Fruit fly (Drosophila melanogaster) whole organism, embryonic: ENCODE data around the gene CG43131.

ENCODE experiments used
- Atf3 ChIP-seq: fragments of 200-800 bp; sonication (Bioruptor generic); optimal IDR thresholded peaks from 3 replicates; lab custom pipeline; 2016; ENCODE audit warnings: missing biosample characterization, missing genetic modification characterization
- Bdp1 ChIP-seq: fragments of 200-800 bp; sonication (Bioruptor generic); optimal IDR thresholded peaks from 3 replicates; lab custom pipeline; 2016; ENCODE audit warnings: missing biosample characterization, missing genetic modification characterization
- C15 ChIP-seq: fragments of 200-800 bp; sonication (Bioruptor generic); IDR thresholded peaks from 3 replicates; pipeline ENCODE4 v1.3.6; 2022; ENCODE audit warnings: missing biosample characterization, missing genetic modification characterization
- CG10267 ChIP-seq: fragments of 200-800 bp; sonication (Bioruptor generic); optimal IDR thresholded peaks from 2 replicates; lab custom pipeline; 2018; ENCODE audit warnings: missing biosample characterization, mild to moderate bottlenecking, missing genetic modification characterization, moderate library complexity
- CG10274 ChIP-seq: fragments of 200-800 bp; sonication (Bioruptor generic); optimal IDR thresholded peaks from 3 replicates; lab custom pipeline; 2017; ENCODE audit warnings: missing biosample characterization, mild to moderate bottlenecking, missing genetic modification characterization
- CG10565 ChIP-seq: fragments of 200-800 bp; sonication (Bioruptor generic); optimal IDR thresholded peaks from 3 replicates; lab custom pipeline; 2016; ENCODE audit warnings: missing biosample characterization, mild to moderate bottlenecking, missing genetic modification characterization
- CG11560 ChIP-seq: fragments of 200-800 bp; sonication (Bioruptor generic); IDR thresholded peaks from 3 replicates; pipeline ENCODE4 v1.3.6; 2022; ENCODE audit warnings: missing biosample characterization, missing genetic modification characterization
- CG11696 ChIP-seq: fragments of 200-800 bp; sonication (Bioruptor generic); IDR thresholded peaks from 2 replicates; pipeline ENCODE4 v1.3.6; 2022; ENCODE audit warnings: missing biosample characterization, missing genetic modification characterization
- CG12391 ChIP-seq: fragments of 200-800 bp; sonication (Bioruptor generic); optimal IDR thresholded peaks from 3 replicates; lab custom pipeline; 2018; ENCODE audit warnings: missing biosample characterization, mild to moderate bottlenecking, missing genetic modification characterization, moderate library complexity
- CG12659 ChIP-seq: fragments of 200-800 bp; sonication (Bioruptor generic); optimal IDR thresholded peaks from 3 replicates; lab custom pipeline; 2017; ENCODE audit warnings: mild to moderate bottlenecking, missing biosample characterization, missing genetic modification reagents, missing genetic modification characterization
- CG12769 ChIP-seq: fragments of 200-800 bp; sonication (Bioruptor generic); optimal IDR thresholded peaks from 2 replicates; lab custom pipeline; 2019; ENCODE audit warnings: missing biosample characterization, mild to moderate bottlenecking, missing genetic modification characterization, moderate library complexity
- CG17186 ChIP-seq: fragments of 200-800 bp; sonication (Bioruptor generic); optimal IDR thresholded peaks from 3 replicates; lab custom pipeline; 2017; ENCODE audit warnings: missing biosample characterization, missing genetic modification reagents, missing genetic modification characterization
- CG18262 ChIP-seq: fragments of 200-800 bp; optimal IDR thresholded peaks from 3 replicates; lab custom pipeline; 2019; ENCODE audit warnings: missing biosample characterization, mild to moderate bottlenecking, missing genetic modification characterization, moderate library complexity
- CG18764 ChIP-seq: fragments of 200-800 bp; sonication (Bioruptor generic); optimal IDR thresholded peaks from 3 replicates; lab custom pipeline; 2016; ENCODE audit warnings: missing biosample characterization, missing genetic modification characterization
- CG31365 ChIP-seq: fragments of 200-800 bp; sonication (Bioruptor generic); optimal IDR thresholded peaks from 2 replicates; lab custom pipeline; 2018; ENCODE audit warnings: missing biosample characterization, mild to moderate bottlenecking, missing genetic modification characterization
- CG3163 ChIP-seq: fragments of 200-800 bp; sonication (Bioruptor generic); optimal IDR thresholded peaks from 3 replicates; lab custom pipeline; 2016; ENCODE audit warnings: missing biosample characterization, missing genetic modification characterization
- CG3995 ChIP-seq: fragments of 200-800 bp; sonication (Bioruptor generic); optimal IDR thresholded peaks from 3 replicates; lab custom pipeline; 2016; ENCODE audit warnings: missing biosample characterization, missing genetic modification characterization
- CG4820 ChIP-seq: fragments of 200-800 bp; sonication (Bioruptor generic); optimal IDR thresholded peaks from 3 replicates; lab custom pipeline; 2016; ENCODE audit warnings: missing biosample characterization, missing genetic modification characterization
- CG5180 ChIP-seq: fragments of 200-800 bp; sonication (Bioruptor generic); optimal IDR thresholded peaks from 3 replicates; lab custom pipeline; 2017; ENCODE audit warnings: missing biosample characterization, missing genetic modification characterization, mild to moderate bottlenecking, moderate library complexity, missing genetic modification reagents
- CG6683 ChIP-seq: fragments of 200-800 bp; sonication (Bioruptor generic); optimal IDR thresholded peaks from 2 replicates; lab custom pipeline; 2017; ENCODE audit warnings: missing biosample characterization, mild to moderate bottlenecking, missing genetic modification characterization, missing genetic modification reagents
- CG6813 ChIP-seq: fragments of 200-800 bp; sonication (Bioruptor generic); optimal IDR thresholded peaks from 2 replicates; lab custom pipeline; 2017; ENCODE audit warnings: missing biosample characterization, missing genetic modification characterization, mild to moderate bottlenecking, moderate library complexity, missing genetic modification reagents
- CG8290 ChIP-seq, 3 experiments: fragments of 200-800 bp; sonication (Bioruptor generic); optimal IDR thresholded peaks; 2 replicates each; lab custom pipeline; 2016 to 2019; ENCODE audit warnings: missing biosample characterization in 3 of 3, missing genetic modification characterization in 3 of 3, mild to moderate bottlenecking in 2 of 3, moderate library complexity in 1 of 3
- CoRest ChIP-seq: fragments of 200-800 bp; sonication (Bioruptor generic); optimal IDR thresholded peaks from 3 replicates; lab custom pipeline; 2018; ENCODE audit warnings: missing biosample characterization, mild to moderate bottlenecking, missing genetic modification characterization, moderate library complexity
- Doc2 ChIP-seq: fragments of 200-800 bp; sonication (Bioruptor generic); IDR thresholded peaks from 2 replicates; pipeline ENCODE4 v1.3.6; 2022; ENCODE audit warnings: missing biosample characterization, missing genetic modification characterization
- Dp ChIP-seq: fragments of 200-800 bp; sonication (Bioruptor generic); optimal IDR thresholded peaks from 2 replicates; lab custom pipeline; 2018; ENCODE audit warnings: missing biosample characterization, mild to moderate bottlenecking, missing genetic modification characterization, moderate library complexity
- Hr51 ChIP-seq, 2 experiments: fragments of 200-800 bp; sonication (Bioruptor generic); optimal IDR thresholded peaks; 2 replicates in 1 of 2; 3 replicates in 1 of 2; lab custom pipeline; 2016 to 2018; ENCODE audit warnings: missing biosample characterization in 2 of 2, missing genetic modification characterization in 2 of 2, mild to moderate bottlenecking in 1 of 2, moderate library complexity in 1 of 2
- NC2α ChIP-seq: fragments of 200-800 bp; sonication (Bioruptor generic); optimal IDR thresholded peaks from 2 replicates; lab custom pipeline; 2016; ENCODE audit warnings: missing biosample characterization, missing genetic modification characterization
- NFAT ChIP-seq: fragments of 200-800 bp; sonication (Bioruptor generic); IDR thresholded peaks from 2 replicates; pipeline ENCODE4 v1.3.6; 2022; ENCODE audit warnings: missing biosample characterization, missing genetic modification characterization
- Neu2 ChIP-seq: fragments of 200-800 bp; sonication (Bioruptor generic); optimal IDR thresholded peaks from 3 replicates; lab custom pipeline; 2016; ENCODE audit warnings: missing biosample characterization, missing genetic modification characterization, borderline replicate concordance
- Oli ChIP-seq: fragments of 200-800 bp; sonication (Bioruptor generic); optimal IDR thresholded peaks from 2 replicates; lab custom pipeline; 2018; ENCODE audit warnings: missing biosample characterization, mild to moderate bottlenecking, missing genetic modification characterization, moderate library complexity
- Ravus ChIP-seq: fragments of 200-800 bp; sonication (Bioruptor generic); IDR thresholded peaks from 2 replicates; pipeline ENCODE4 v1.3.6; 2022; ENCODE audit warnings: missing biosample characterization, missing genetic modification characterization
- Trl ChIP-seq, 3 experiments: fragments of >200 bp in 2 of 3; fragments of 200-800 bp in 1 of 3; sonication (Bioruptor generic) in 1 of 3; optimal IDR thresholded peaks; 2 replicates in 1 of 3; 3 replicates in 2 of 3; lab custom pipeline; 2016 to 2017; ENCODE audit warnings: missing biosample characterization in 1 of 3, missing genetic modification characterization in 1 of 3
- amos ChIP-seq: fragments of 200-800 bp; sonication (Bioruptor generic); IDR thresholded peaks from 2 replicates; pipeline ENCODE4 v1.3.6; 2022; ENCODE audit warnings: missing biosample characterization, missing genetic modification characterization; ENCODE audit not compliant: partially characterized antibody
- ap ChIP-seq: fragments of 200-800 bp; sonication (Bioruptor generic); IDR thresholded peaks from 2 replicates; pipeline ENCODE4 v1.3.6; 2022; ENCODE audit warnings: missing biosample characterization, missing genetic modification characterization
- br ChIP-seq: fragments of >200 bp; optimal IDR thresholded peaks from 2 replicates; lab custom pipeline; 2017
- chif ChIP-seq, 2 experiments: fragments of 200-800 bp; sonication (Bioruptor generic); optimal IDR thresholded peaks; 3 replicates each; lab custom pipeline; 2016; ENCODE audit warnings: missing biosample characterization in 2 of 2, missing genetic modification characterization in 2 of 2
- crp ChIP-seq, 2 experiments: fragments of 200-800 bp; sonication (Bioruptor generic); optimal IDR thresholded peaks; 2 replicates in 1 of 2; 3 replicates in 1 of 2; lab custom pipeline; 2017; ENCODE audit warnings: missing biosample characterization in 2 of 2, missing genetic modification characterization in 2 of 2, mild to moderate bottlenecking in 1 of 2, moderate library complexity in 1 of 2
- dm ChIP-seq: fragments of 200-800 bp; sonication (Bioruptor generic); optimal IDR thresholded peaks from 3 replicates; lab custom pipeline; 2016; ENCODE audit warnings: missing biosample characterization, missing genetic modification characterization
- eve ChIP-seq, 2 experiments: fragments of >200 bp; optimal IDR thresholded peaks; 2 replicates each; lab custom pipeline; 2017; ENCODE audit warnings: missing biosample characterization in 2 of 2, missing genetic modification characterization in 2 of 2
- fru ChIP-seq: fragments of >200 bp; optimal IDR thresholded peaks from 2 replicates; lab custom pipeline; 2017
- kay ChIP-seq: fragments of 200-800 bp; sonication (Bioruptor generic); optimal IDR thresholded peaks from 2 replicates; lab custom pipeline; 2016; ENCODE audit warnings: missing biosample characterization, missing genetic modification characterization
- knrl ChIP-seq: fragments of 200-800 bp; sonication (Bioruptor generic); IDR thresholded peaks from 3 replicates; pipeline ENCODE4 v1.3.6; 2022; ENCODE audit warnings: missing biosample characterization, missing genetic modification characterization; ENCODE audit not compliant: partially characterized antibody
- lola ChIP-seq, 3 experiments: fragments of >200 bp in 2 of 3; fragments of 200-800 bp in 1 of 3; sonication (Bioruptor generic) in 1 of 3; optimal IDR thresholded peaks; 2 replicates each; lab custom pipeline; 2017 to 2019; ENCODE audit warnings: missing biosample characterization in 3 of 3, missing genetic modification characterization in 3 of 3, mild to moderate bottlenecking in 1 of 3, moderate library complexity in 1 of 3
- nom ChIP-seq: fragments of 200-800 bp; sonication (Bioruptor generic); optimal IDR thresholded peaks from 2 replicates; lab custom pipeline; 2017; ENCODE audit warnings: missing biosample characterization, missing genetic modification characterization, mild to moderate bottlenecking, moderate library complexity, missing genetic modification reagents
- onecut ChIP-seq: fragments of 200-800 bp; sonication (Bioruptor generic); IDR thresholded peaks from 2 replicates; pipeline ENCODE4 v1.3.6; 2022; ENCODE audit warnings: missing biosample characterization, missing genetic modification characterization
- repo ChIP-seq: fragments of 200-800 bp; sonication (Bioruptor generic); optimal IDR thresholded peaks from 2 replicates; lab custom pipeline; 2016; ENCODE audit warnings: missing biosample characterization, missing genetic modification characterization
- schlank ChIP-seq: fragments of 200-800 bp; sonication (Bioruptor generic); optimal IDR thresholded peaks from 2 replicates; lab custom pipeline; 2018; ENCODE audit warnings: missing biosample characterization, mild to moderate bottlenecking, missing genetic modification characterization
- tup ChIP-seq: fragments of 200-800 bp; sonication (Bioruptor generic); optimal IDR thresholded peaks from 2 replicates; lab custom pipeline; 2016; ENCODE audit warnings: missing biosample characterization, mild to moderate bottlenecking, missing genetic modification characterization, moderate library complexity
- twi ChIP-seq: fragments of 200-800 bp; optimal IDR thresholded peaks from 2 replicates; lab custom pipeline; 2019; ENCODE audit warnings: missing biosample characterization, mild to moderate bottlenecking, missing genetic modification characterization, moderate library complexity
- zen ChIP-seq: fragments of 200-800 bp; sonication (Bioruptor generic); optimal IDR thresholded peaks from 3 replicates; lab custom pipeline; 2018; ENCODE audit warnings: missing biosample characterization, mild to moderate bottlenecking, missing genetic modification characterization, moderate library complexity

CG43131 gene

DNA sequence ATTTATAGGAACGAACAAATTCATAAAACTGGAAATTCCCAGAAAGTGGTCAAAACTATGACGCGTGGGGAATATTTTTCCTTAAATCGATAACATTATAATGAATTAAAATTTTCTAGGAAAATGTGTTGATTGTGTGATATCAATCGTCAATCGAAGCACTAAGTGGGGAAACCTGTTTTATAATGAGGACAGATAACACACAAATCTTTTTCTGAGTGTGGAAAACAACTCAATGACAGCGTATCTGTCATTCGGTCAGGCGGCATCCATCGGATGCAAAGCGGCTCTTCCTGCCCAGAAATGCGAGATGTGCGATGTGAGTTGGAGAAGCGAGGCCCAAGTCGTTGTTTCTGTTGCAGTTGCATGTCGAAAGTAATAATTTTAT is 48.7 kb downstream of the CG43131 start (continued):
- TF ChIP-seq amos (GFP tag; lab: Robert Waterston, UW) (no peak), C15 (no peak), Neu2 (GFP tag; lab: Kevin White, UChicago) (no peak), onecut (GFP tag; lab: Robert Waterston, UW) (no peak), CG17186 (no peak), CG11560 (tag; lab: Robert Waterston, UW) (no peak), br (lab: Kevin White, UChicago) (no peak), lola (GFP tag; optimal IDR thresholded peaks at IDR 0.05; lab: Kevin White, UChicago) (no peak), NC2α (GFP tag; lab: Kevin White, UChicago) (no peak), fru (lab: Kevin White, UChicago) (no peak), CG10565 (GFP tag; lab: Kevin White, UChicago) (no peak), CG12659 (GFP tag; lab: Kevin White, UChicago) (no peak), CG4820 (GFP tag; lab: Kevin White, UChicago) (peak; percentile 15), Trl (optimal IDR thresholded peaks at IDR 0.05; lab: Kevin White, UChicago) (no peak), Trl (GFP tag; optimal IDR thresholded peaks at IDR 0.05; lab: Kevin White, UChicago) (no peak), ap (no peak), CG11696 (GFP tag; lab: Robert Waterston, UW) (no peak), CG10267 (tag; lab: Kevin White, UChicago) (peak; percentile 13), CG3995 (no peak), dm (GFP tag; lab: Kevin White, UChicago) (no peak), CG31365 (no peak), nom (GFP tag; lab: Kevin White, UChicago) (no peak), CG8290 (GFP tag; optimal IDR thresholded peaks at IDR 0.05; lab: Kevin White, UChicago) (no peak), CG8290 (tag; optimal IDR thresholded peaks at IDR 0.05; lab: Kevin White, UChicago) (no peak), CG6683 (no peak), repo (GFP tag; lab: Kevin White, UChicago) (no peak), Doc2 (GFP tag; lab: Robert Waterston, UW) (no peak), eve (GFP tag; optimal IDR thresholded peaks at IDR 0.05; lab: Kevin White, UChicago) (no peak), CG3163 (GFP tag; lab: Kevin White, UChicago) (no peak), CG12769 (tag; lab: Kevin White, UChicago) (no peak), zen (tag; lab: Kevin White, UChicago) (no peak), crp (GFP tag; optimal IDR thresholded peaks at IDR 0.05; lab: Kevin White, UChicago) (no peak), Atf3 (GFP tag; lab: Kevin White, UChicago) (no peak), CG18764 (GFP tag; lab: Kevin White, UChicago) (no peak), Hr51 (GFP tag; optimal IDR thresholded peaks at IDR 0.05; lab: Kevin White, UChicago) (peak in 1 of 2 experiments; percentile 21), twi (tag; lab: Kevin White, UChicago) (no peak), chif (GFP tag; optimal IDR thresholded peaks at IDR 0.05; lab: Kevin White, UChicago) (peak in 1 of 2 experiments; percentile 19), CG12391 (peak; percentile 27), CG6813 (no peak), CG18262 (tag; lab: Kevin White, UChicago) (peak; percentile 2), CG10274 (GFP tag; lab: Kevin White, UChicago) (peak; percentile 71), Ravus (GFP tag; lab: Robert Waterston, UW) (no peak), CG5180 (GFP tag; lab: Kevin White, UChicago) (peak; percentile 14), NFAT (GFP tag; lab: Robert Waterston, UW) (no peak), schlank (no peak), tup (GFP tag; lab: Kevin White, UChicago) (no peak), Oli (tag; lab: Kevin White, UChicago) (peak; percentile 21), knrl (GFP tag; lab: Robert Waterston, UW) (no peak), CoRest (tag; lab: Kevin White, UChicago) (no peak), Dp (GFP tag; lab: Kevin White, UChicago) (no peak), kay (GFP tag; lab: Kevin White, UChicago) (no peak), Bdp1 (GFP tag; lab: Kevin White, UChicago) (no peak)
